Worm (Caenorhabditis elegans): ENCODE results near the gene F59B2.12.
A peak's percentile ranks its signal among the peaks of the same experiment; 100 is the strongest.

Gene F59B2.12

DNA sequence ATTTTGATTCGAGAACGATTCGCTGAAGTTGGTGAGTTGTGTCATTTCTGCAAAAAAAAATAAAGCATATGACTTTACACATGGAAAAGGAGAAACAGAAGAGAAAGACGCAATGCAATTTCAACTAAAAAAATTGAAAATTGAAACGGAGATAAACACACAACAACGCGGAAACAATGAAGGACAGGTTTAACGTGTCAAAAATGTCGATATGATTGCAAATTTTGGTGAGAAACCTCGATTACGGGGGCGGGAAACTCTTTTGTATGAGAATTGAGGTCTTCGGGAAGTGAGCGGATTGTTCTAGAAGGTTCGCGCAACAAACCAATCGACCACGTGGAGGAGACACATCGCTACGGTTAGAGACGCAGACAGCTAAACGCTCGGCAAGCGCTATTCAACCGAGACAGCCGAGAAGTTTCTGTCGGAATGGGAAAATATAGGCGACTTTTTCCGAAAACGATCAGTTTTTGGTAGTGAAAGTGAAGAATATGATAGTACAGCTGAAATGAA is 36.4 kb downstream of the F59B2.12 start, which contains the start of gene R107.5 (continued):
- TF ChIP-seq unc-42 (tag; optimal IDR thresholded peaks at IDR 0.05): peak; percentile 49
- TF ChIP-seq ama-1 (optimal IDR thresholded peaks at IDR 0.05): no peak
- no peak for TF ChIP-seq ahr-1 (tag; optimal IDR thresholded peaks at IDR 0.05)
- TF ChIP-seq T23F11.4 (GFP tag; optimal IDR thresholded peaks at IDR 0.05): no peak
- no peak for TF ChIP-seq fkh-10 (GFP tag; optimal IDR thresholded peaks at IDR 0.05)
- peak; percentile 95 for TF ChIP-seq ref-2 (tag; optimal IDR thresholded peaks at IDR 0.05)
- TF ChIP-seq npax-4 (tag; optimal IDR thresholded peaks at IDR 0.05): no peak
- TF ChIP-seq fkh-6 (tag; optimal IDR thresholded peaks at IDR 0.05): no peak
- peak; percentile 91 for TF ChIP-seq ceh-30 (tag; optimal IDR thresholded peaks at IDR 0.05)
- TF ChIP-seq pha-4 (tag; optimal IDR thresholded peaks at IDR 0.05): no peak
- no peak for TF ChIP-seq hlh-13 (GFP tag; optimal IDR thresholded peaks at IDR 0.05)
- no peak for TF ChIP-seq ttx-3 (tag; optimal IDR thresholded peaks at IDR 0.05)
- TF ChIP-seq pros-1 (tag; optimal IDR thresholded peaks at IDR 0.05): peak; percentile 3
- TF ChIP-seq lim-6 (tag; optimal IDR thresholded peaks at IDR 0.05): peak; percentile 44
- TF ChIP-seq ceh-6 (GFP tag; optimal IDR thresholded peaks at IDR 0.05): no peak
- TF ChIP-seq C38D4.7 (GFP tag; optimal IDR thresholded peaks at IDR 0.05): no peak
- peak; percentile 8 for TF ChIP-seq ceh-2 (tag; optimal IDR thresholded peaks at IDR 0.05)
- no peak for TF ChIP-seq zip-5 (tag; optimal IDR thresholded peaks at IDR 0.05)
- TF ChIP-seq ztf-16 (tag; optimal IDR thresholded peaks at IDR 0.05): peak; percentile 42
- no peak for TF ChIP-seq pqm-1 (tag; optimal IDR thresholded peaks at IDR 0.05)
- peak; percentile 97 for TF ChIP-seq pax-1 (tag; optimal IDR thresholded peaks at IDR 0.05)
- no peak for TF ChIP-seq hlh-8 (tag; optimal IDR thresholded peaks at IDR 0.05)
- no peak for TF ChIP-seq mec-3 (tag; optimal IDR thresholded peaks at IDR 0.05; ENCODE audit: borderline replicate concordance)
- TF ChIP-seq unc-86 (tag; optimal IDR thresholded peaks at IDR 0.05): peak; percentile 57
- TF ChIP-seq K09A11.1 (tag; optimal IDR thresholded peaks at IDR 0.05; ENCODE audit: insufficient read depth): peak; percentile 88
- no peak for TF ChIP-seq eyg-1 (tag; optimal IDR thresholded peaks at IDR 0.05)
- peak; percentile 15 for TF ChIP-seq K02D7.2 (tag; optimal IDR thresholded peaks at IDR 0.05)
- no peak for TF ChIP-seq hlh-6 (tag; optimal IDR thresholded peaks at IDR 0.05)
- TF ChIP-seq ceh-45 (GFP tag; IDR thresholded peaks at IDR 0.05): no peak
- peak; percentile 65 for TF ChIP-seq ceh-19 (GFP tag; optimal IDR thresholded peaks at IDR 0.05)
- peak; percentile 42 for TF ChIP-seq C08G9.2 (tag; optimal IDR thresholded peaks at IDR 0.05)
- peak; percentile 31 for TF ChIP-seq dve-1 (tag; optimal IDR thresholded peaks at IDR 0.05)
- no peak for TF ChIP-seq unc-3 (GFP tag; conservative IDR thresholded peaks at IDR 0.05)
- no peak for TF ChIP-seq unc-3 (tag; optimal IDR thresholded peaks at IDR 0.05)

DNA sequence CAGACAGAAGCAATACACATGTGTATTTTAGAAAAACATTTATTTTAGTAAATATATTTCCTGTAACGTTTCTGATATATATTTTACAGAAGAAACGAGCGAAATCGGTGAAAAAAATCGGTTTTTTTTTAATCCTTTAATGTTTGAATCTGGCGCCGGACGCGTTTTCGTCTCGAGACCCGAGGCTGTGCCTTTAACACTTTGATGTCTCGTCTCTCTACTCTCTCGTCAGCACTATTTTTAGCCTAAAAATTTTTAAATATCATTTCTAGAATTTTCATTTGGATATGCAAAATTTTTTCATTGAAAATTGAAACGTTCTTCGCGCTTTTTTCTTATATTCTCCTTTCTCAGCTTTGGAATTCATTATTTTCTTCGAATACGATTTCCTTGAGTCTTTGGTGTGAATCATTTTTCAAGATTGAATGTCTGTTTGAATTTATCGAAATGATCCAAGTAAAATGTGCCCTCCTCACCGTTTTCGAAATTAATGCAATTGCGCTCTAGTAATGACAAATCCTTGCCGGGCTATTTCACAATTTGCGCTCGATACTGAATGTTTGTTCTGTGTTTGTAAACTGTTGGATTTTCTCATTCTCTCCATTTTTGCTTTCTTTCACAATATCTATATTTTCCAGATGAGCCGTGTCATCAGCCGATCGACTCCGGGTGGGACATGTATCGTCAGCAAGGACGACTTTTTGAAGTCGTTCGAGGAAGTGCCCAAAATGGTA is 37.2 kb downstream of the F59B2.12 start, which contains the start of gene cls-2:
Gene cls-2, plus strand, starts transcription at position 635 of the 734 bp plus-strand sequence.
- no peak for TF ChIP-seq ceh-24 (tag; optimal IDR thresholded peaks at IDR 0.05)
- no peak for TF ChIP-seq zip-5 (tag; optimal IDR thresholded peaks at IDR 0.05)
- TF ChIP-seq unc-42 (tag; optimal IDR thresholded peaks at IDR 0.05): peak; percentile 8
- TF ChIP-seq T23F11.4 (GFP tag; optimal IDR thresholded peaks at IDR 0.05): no peak
- no peak for TF ChIP-seq ceh-34 (tag; optimal IDR thresholded peaks at IDR 0.05)
- no peak for TF ChIP-seq sox-4 (tag; optimal IDR thresholded peaks at IDR 0.05)

DNA sequence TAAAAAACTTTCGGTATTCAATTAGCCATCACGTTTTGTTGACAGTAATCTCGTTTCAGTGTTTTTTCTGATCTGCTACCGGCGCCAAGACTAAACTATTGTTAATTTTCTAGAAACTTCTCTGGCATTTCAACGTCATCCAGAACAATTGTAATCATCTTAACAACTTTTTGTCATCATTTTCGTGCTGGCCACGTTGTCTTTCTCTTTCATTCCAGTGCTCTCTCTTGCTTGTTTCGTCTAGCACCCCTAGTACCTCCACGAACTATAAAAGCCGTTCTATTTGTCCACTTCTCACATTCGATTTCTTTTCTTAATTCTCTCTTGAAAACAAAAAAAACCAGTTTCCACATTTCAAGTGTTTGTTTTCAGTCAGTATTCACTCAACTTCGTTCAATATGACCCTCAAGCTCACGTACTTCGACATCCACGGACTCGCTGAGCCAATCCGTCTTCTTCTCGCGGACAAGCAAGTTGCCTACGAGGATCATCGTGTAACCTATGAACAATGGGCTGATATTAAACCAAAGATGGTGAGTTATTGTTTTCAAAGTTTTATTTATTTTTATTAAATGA is 41.6 kb downstream of the F59B2.12 start, which contains the start of gene gst-1:
Gene gst-1, plus strand, starts transcription at position 373 of the 576 bp plus-strand sequence.
- TF ChIP-seq gmeb-2 (tag; optimal IDR thresholded peaks at IDR 0.05) (no peak), C38D4.7 (GFP tag; optimal IDR thresholded peaks at IDR 0.05) (no peak), lin-11 (tag; optimal IDR thresholded peaks at IDR 0.05) (no peak), nfya-1 (tag; optimal IDR thresholded peaks at IDR 0.05) (no peak)
